Worm (Caenorhabditis elegans): Measurements from ENCODE around the gene ikke-1.

ce11 chrIII:9058959-9059534 is 8.5 kb upstream of the ikke-1 start, which contains the start of gene gst-1:
- TF ChIP-seq skn-1 (tag; optimal IDR thresholded peaks at IDR 0.05) (peak; percentile 97), nhr-11 (tag; optimal IDR thresholded peaks at IDR 0.05) (no peak), alr-1 (tag; optimal IDR thresholded peaks at IDR 0.05; ENCODE audit: borderline replicate concordance) (no peak), ceh-90 (tag; optimal IDR thresholded peaks at IDR 0.05) (no peak), unc-86 (tag; optimal IDR thresholded peaks at IDR 0.05) (no peak), ceh-82 (tag; optimal IDR thresholded peaks at IDR 0.05) (no peak), unc-62 (GFP tag; optimal IDR thresholded peaks at IDR 0.05) (no peak)

All from whole organism, L1 larva.